Worm (Caenorhabditis elegans): Measurements from ENCODE around the gene C28H8.3.

DNA sequence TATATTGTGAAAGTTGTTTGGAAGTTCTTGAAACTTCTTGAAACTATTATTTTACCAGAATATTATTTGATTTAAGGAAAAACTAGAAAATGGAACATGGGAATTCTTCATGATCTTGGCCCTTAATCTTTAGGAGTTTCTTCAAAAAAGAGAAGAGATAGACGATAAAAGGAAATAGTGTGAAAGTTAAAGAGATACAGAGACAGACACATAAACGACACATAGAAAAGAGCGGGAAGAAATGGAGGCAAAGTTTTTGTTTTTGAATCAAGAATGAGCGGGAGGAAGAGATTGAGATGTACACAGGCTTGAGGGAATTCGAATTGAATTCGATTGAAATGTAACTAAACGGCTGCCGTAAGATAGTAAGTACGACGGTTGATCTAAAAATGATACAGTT is 11.0 kb upstream of the C28H8.3 start:
- no peak for TF ChIP-seq him-1 (tag; optimal IDR thresholded peaks at IDR 0.05)
- no peak for TF ChIP-seq W03F9.2 (tag; optimal IDR thresholded peaks at IDR 0.05)
- TF ChIP-seq dao-5 (tag; optimal IDR thresholded peaks at IDR 0.05): no peak
